Worm (Caenorhabditis elegans) whole organism, midembryonic: ENCODE data around the gene K08D8.11.
"Not testable (repeated sequence)": the region's sequence is repeated elsewhere in the genome, so short reads cannot be mapped to it uniquely, and the experiment has no call there.

Source experiments
- T22C8.4 ChIP-seq: fragments of 200-800 bp; sonication (Bioruptor generic); IDR thresholded peaks from 2 replicates; pipeline ENCODE4 v1.3.6; 2022; ENCODE audit warnings: missing genetic modification characterization, missing compliant biosample characterization
- cog-1 ChIP-seq: sonication (generic microtip); optimal IDR thresholded peaks from 2 replicates; lab custom pipeline; 2016; ENCODE audit warnings: missing genetic modification characterization, missing compliant biosample characterization
- flt-1 ChIP-seq: fragments of 200-800 bp; sonication (Bioruptor generic); IDR thresholded peaks from 2 replicates; pipeline ENCODE4 v1.3.6; 2022; ENCODE audit warnings: missing genetic modification characterization, missing compliant biosample characterization
- klf-2 ChIP-seq: fragments of 200-800 bp; sonication (Bioruptor generic); conservative IDR thresholded peaks from 2 replicates; pipeline ENCODE4 v1.3.6; 2022; ENCODE audit warnings: missing genetic modification reagents, missing genetic modification characterization, missing compliant biosample characterization
- med-1 ChIP-seq: sonication (generic microtip); optimal IDR thresholded peaks from 2 replicates; lab custom pipeline; 2017; ENCODE audit warnings: missing genetic modification characterization, mild to moderate bottlenecking, missing compliant biosample characterization, antibody characterized with exemption, missing genetic modification reagents; ENCODE audit not compliant: insufficient read depth
- ref-1 ChIP-seq: fragments of 200-800 bp; sonication (Bioruptor generic); conservative IDR thresholded peaks from 2 replicates; pipeline ENCODE4 v1.3.6; 2022; ENCODE audit warnings: missing genetic modification reagents, missing genetic modification characterization, missing compliant biosample characterization
- tab-1 ChIP-seq: fragments of 200-800 bp; sonication (Bioruptor generic); IDR thresholded peaks from 2 replicates; pipeline ENCODE4 v1.3.6; 2022; ENCODE audit warnings: missing genetic modification characterization, missing compliant biosample characterization
- ztf-23 ChIP-seq: fragments of 200-800 bp; sonication (Bioruptor generic); IDR thresholded peaks from 2 replicates; pipeline ENCODE4 v1.3.6; 2022; ENCODE audit warnings: missing genetic modification reagents, missing genetic modification characterization, missing compliant biosample characterization
- ztf-29 ChIP-seq: fragments of 200-800 bp; sonication (Bioruptor generic); IDR thresholded peaks from 2 replicates; pipeline ENCODE4 v1.3.6; 2022; ENCODE audit warnings: missing genetic modification reagents, missing genetic modification characterization, missing compliant biosample characterization

The K08D8.11 gene

DNA sequence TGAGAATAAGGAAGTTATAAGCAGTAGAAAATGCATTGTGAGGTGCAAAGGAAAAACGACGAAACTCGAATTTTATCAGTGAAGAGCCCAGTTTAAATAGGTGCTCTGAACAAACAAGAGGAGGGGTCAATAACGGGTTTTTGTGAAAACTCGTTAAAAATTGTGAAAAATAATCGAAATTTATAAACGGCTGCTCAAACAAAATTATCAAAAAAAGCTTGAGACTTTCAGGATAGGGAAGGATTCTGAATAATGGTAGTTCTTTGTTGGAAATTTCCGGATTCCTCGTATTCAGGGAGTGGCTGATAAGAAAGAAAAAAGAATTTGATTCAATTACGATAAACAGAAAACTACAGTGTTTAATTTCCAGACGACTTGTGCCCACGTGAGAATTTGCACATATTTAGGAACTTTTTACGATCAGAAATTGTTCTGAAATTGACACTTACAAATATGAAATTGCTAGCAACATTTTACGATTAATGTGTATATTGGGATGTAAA lies 23.6 kb upstream of the K08D8.11 start, which contains the start of gene clec-187:
Gene clec-187, minus strand, starts transcription at position 51 of the 503 bp plus-strand sequence.
- no peak for TF ChIP-seq ztf-29
- no peak for TF ChIP-seq tab-1 (GFP tag; lab: Robert Waterston, UW)
- no peak for TF ChIP-seq flt-1 (GFP tag; lab: Robert Waterston, UW)
- TF ChIP-seq T22C8.4 (GFP tag; lab: Robert Waterston, UW) = no peak
- no peak for TF ChIP-seq klf-2
- no peak for TF ChIP-seq ztf-23 (GFP tag; lab: Robert Waterston, UW)
- TF ChIP-seq med-1 (GFP tag; lab: Kevin White, UChicago) = no peak
- TF ChIP-seq cog-1 (tag; lab: Kevin White, UChicago) = no peak
- no peak for TF ChIP-seq ref-1 (GFP tag; lab: Robert Waterston, UW)

DNA sequence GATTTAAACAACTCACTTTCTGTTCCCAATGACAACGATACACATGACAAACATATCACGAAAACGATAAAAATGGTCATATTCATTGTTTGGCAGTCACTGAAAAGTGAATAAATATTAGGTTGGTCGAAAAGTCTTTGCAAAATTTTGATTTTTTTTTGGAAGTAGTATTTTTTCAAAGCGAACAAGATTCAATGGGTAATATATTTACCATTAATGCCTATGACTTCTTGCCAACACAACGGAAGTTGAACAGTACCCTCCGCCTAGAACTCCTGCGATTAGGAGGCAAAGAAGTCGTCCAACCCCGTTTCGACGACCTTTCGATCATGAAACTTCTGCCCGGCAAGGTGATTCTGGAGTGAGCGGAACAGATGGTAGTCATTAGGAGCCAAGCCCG lies 19.8 kb upstream of the K08D8.11 start, which contains the start of gene ZK896.1:
Gene ZK896.1, minus strand, starts transcription at position 101 of the 400 bp plus-strand sequence.
- TF ChIP-seq ztf-23 (GFP tag; lab: Robert Waterston, UW); med-1 (GFP tag; lab: Kevin White, UChicago); ref-1 (GFP tag; lab: Robert Waterston, UW): not testable (repeated sequence)

DNA sequence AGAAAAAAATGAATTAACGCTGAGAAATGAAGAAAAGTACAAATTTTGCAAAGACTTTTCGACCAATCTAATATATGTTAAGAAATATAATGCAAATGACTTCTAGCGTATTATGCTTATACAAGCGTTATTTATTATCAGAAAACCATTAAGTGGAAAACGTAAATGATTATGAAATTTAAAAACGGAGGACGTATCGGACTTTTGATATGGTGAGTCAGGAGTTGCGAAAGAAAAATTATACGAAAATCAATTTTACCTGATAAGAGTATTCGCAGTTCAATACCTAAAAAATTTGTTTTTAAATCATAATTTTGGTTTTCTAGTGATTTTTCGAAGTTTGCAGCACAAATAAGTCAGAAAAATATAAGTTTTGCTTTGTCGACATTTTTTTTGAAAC lies 18.5 kb upstream of the K08D8.11 start:
- TF ChIP-seq ztf-29 (no peak), klf-2 (no peak), ref-1 (GFP tag; lab: Robert Waterston, UW) (no peak), cog-1 (tag; lab: Kevin White, UChicago) (no peak), med-1 (GFP tag; lab: Kevin White, UChicago) (no peak), T22C8.4 (GFP tag; lab: Robert Waterston, UW) (no peak)

DNA sequence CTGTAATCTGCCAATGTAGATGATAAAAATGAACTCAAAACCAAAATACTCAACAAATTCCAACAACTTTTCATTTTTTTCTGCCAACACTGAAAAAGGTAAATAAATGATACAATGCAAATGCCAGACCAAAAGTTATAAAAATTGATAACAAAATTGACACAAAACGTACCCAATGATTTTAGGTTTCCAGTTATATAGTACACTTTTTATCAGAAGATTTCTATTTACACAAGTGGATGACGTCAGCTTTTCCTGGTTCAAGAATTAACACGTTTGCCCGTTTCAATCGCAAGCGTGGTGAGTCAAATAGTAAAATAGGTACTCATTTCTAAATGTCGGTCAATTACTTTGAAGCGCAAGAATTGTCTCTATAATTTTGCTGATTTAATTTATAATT lies 15.5 kb upstream of the K08D8.11 start, which contains the start of gene ZK896.5:
Gene ZK896.5, minus strand, starts transcription at position 89 of the 400 bp plus-strand sequence.
- TF ChIP-seq klf-2 (no peak), cog-1 (tag; lab: Kevin White, UChicago) (no peak), tab-1 (GFP tag; lab: Robert Waterston, UW) (no peak), ref-1 (GFP tag; lab: Robert Waterston, UW) (no peak), ztf-29 (no peak), flt-1 (GFP tag; lab: Robert Waterston, UW) (no peak), ztf-23 (GFP tag; lab: Robert Waterston, UW) (no peak), med-1 (GFP tag; lab: Kevin White, UChicago) (no peak), T22C8.4 (GFP tag; lab: Robert Waterston, UW) (no peak)

DNA sequence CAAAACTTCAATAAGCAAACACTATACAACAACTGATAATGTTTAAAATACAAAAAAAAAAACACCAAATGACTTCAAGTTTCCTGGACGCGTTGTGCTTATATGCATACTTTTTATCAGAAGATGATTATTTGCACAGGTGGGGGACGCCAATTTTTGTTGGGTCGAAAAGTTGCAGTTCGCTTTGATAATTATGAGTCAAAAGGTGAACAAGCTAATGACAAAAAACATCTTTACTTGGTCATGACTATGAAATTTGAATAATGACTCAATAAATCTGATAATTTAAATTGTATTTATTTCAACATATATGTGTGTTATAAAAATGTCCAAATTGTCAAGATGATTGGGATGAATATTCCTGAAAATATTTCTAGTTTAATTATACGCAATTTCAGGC lies 11.9 kb upstream of the K08D8.11 start, which contains the start of gene ZK896.4:
Gene ZK896.4, minus strand, starts transcription at position 101 of the 400 bp plus-strand sequence.
- TF ChIP-seq flt-1 (GFP tag; lab: Robert Waterston, UW) = no peak
- no peak for TF ChIP-seq ztf-29
- TF ChIP-seq med-1 (GFP tag; lab: Kevin White, UChicago) = no peak
- no peak for TF ChIP-seq tab-1 (GFP tag; lab: Robert Waterston, UW)
- TF ChIP-seq ztf-23 (GFP tag; lab: Robert Waterston, UW) = no peak
- TF ChIP-seq T22C8.4 (GFP tag; lab: Robert Waterston, UW) = no peak
- TF ChIP-seq cog-1 (tag; lab: Kevin White, UChicago) = no peak
- TF ChIP-seq ref-1 (GFP tag; lab: Robert Waterston, UW) = no peak
- no peak for TF ChIP-seq klf-2

DNA sequence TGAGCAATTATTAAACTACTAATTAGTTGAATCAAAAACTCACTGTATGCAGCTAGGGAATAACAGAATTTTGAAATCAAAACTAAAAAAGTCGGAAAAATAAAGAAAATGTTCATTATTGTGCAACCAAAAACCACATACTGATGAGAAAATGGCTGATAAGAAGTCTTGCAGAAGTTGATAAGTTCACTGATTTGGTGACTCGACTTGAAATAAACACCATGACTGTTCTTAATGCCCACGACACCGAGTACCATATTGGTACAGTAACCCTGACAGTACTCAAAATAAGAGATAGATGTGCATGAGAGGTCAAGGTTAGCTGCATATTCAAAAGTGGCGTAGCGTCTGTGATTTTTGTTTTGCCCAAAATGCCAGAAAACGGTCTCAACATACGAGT lies 9.1 kb upstream of the K08D8.11 start:
- TF ChIP-seq ztf-29 (no peak), tab-1 (GFP tag; lab: Robert Waterston, UW) (no peak), cog-1 (tag; lab: Kevin White, UChicago) (no peak)

DNA sequence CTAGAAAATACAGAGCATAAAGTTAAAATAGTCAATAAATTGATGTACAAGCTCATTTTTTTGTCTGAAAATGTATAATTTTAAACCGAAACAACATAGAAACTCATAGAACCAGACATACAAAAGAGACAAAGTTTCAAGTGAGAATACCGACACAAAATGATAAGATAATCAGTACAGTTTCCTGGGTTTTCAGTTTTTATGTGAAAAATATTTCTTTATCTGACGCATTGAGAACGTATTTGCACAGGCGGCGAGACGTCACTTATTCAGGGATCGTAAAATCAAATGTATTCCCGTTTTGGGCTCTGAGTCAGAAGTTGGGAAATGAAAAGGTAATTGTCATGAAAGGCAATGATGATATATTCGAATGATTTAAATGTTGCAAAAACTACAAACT lies 4.7 kb upstream of the K08D8.11 start, which contains the start of gene K08D8.6:
Gene K08D8.6, minus strand, starts transcription at position 64 of the 400 bp plus-strand sequence.
- no peak for TF ChIP-seq tab-1 (GFP tag; lab: Robert Waterston, UW)
- no peak for TF ChIP-seq klf-2

DNA sequence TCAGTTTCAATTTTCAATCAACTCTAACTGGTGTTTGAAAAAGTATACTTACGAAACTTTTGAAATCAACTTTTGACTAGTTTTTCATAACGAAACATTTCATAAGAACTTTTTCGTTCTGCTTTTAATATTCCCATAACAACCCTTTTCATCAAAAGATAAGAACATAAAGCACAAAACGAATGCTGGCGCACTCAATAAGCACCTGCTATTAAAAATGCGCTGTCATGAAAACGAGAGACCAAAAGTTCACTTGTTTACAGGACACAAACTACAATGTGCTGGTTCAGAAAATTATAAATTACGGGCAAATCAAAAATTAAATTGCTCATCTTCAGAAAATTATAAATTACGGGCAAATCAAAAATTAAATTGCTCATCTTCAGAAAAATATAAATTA lies 4.0 kb upstream of the K08D8.11 start:
- TF ChIP-seq ztf-23 (GFP tag; lab: Robert Waterston, UW) = no peak

DNA sequence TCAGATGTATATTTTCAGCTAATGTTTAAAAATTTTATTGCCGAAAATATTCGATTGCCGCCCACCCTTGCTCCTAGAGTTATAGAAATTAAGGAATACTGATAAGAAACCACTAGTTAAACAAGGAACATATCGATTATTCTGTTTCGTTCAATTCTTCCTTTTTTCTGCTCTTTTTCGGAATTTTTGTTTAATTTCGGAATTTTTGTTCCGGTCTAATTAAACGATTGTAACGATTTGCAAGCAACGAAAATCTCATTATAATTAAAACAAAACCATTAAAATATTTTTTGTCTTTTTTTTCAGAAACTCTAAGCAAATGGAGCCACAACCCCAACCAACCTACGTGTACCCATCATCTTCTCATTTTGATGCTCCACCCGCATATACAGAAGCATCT lies 2.9 kb upstream of the K08D8.11 start, which contains the start of gene K08D8.1:
Gene K08D8.1, plus strand, starts transcription at position 301 of the 400 bp plus-strand sequence.
- TF ChIP-seq ztf-23 (GFP tag; lab: Robert Waterston, UW) (no peak), T22C8.4 (GFP tag; lab: Robert Waterston, UW) (no peak), ref-1 (GFP tag; lab: Robert Waterston, UW) (no peak), ztf-29 (no peak), med-1 (GFP tag; lab: Kevin White, UChicago) (no peak), tab-1 (GFP tag; lab: Robert Waterston, UW) (no peak), klf-2 (no peak), cog-1 (tag; lab: Kevin White, UChicago) (no peak), flt-1 (GFP tag; lab: Robert Waterston, UW) (no peak)

DNA sequence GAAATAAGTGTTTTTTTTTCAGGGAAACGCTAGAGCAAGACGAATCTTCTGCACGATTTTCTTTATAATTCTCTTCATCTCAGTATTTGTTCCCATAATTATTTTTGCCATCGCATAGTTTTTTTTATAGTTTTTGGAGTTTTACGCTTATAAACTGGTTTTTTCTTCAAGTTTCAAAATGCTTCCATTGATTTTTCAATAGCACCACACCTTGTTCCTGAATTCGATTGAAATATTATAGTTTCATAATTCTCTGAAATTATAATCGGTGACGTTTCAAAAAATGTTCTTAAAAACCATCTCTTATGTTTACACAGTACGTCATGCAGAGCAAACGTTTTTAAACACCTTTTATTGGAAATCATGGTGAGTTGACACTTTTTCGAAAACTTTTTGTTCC lies 1.9 kb upstream of the K08D8.11 start, which contains the start of gene K08D8.12:
Gene K08D8.12, plus strand, starts transcription at position 301 of the 400 bp plus-strand sequence.
- TF ChIP-seq ztf-29 (no peak), med-1 (GFP tag; lab: Kevin White, UChicago) (no peak), ztf-23 (GFP tag; lab: Robert Waterston, UW) (no peak), flt-1 (GFP tag; lab: Robert Waterston, UW) (no peak), cog-1 (tag; lab: Kevin White, UChicago) (no peak), T22C8.4 (GFP tag; lab: Robert Waterston, UW) (no peak), klf-2 (no peak), ref-1 (GFP tag; lab: Robert Waterston, UW) (no peak), tab-1 (GFP tag; lab: Robert Waterston, UW) (no peak)
